Fruit fly (Drosophila melanogaster): Measurements from ENCODE around the gene Ald2.

DNA sequence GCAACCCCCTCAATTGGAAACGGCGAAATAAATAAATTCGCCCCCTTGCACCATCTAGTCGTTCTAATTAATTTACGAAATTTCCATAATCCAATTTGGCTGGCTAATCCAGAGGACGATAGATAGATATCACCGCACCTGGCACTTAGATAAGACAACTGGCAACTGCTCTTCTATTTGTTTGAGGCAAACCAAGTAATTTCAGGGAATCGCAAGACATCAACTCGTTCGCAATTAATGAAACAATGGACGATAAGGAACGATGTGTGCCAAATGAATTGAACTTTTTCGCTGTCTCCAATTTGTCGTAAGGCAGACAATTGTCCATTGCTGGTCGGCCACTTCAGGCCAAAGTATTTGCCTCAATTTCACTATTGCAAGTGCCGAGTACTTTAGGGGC is 51.2 kb downstream of the Ald2 start:
- no peak for TF ChIP-seq pdm3 (GFP tag; optimal IDR thresholded peaks at IDR 0.05)
- TF ChIP-seq Sox102F (GFP tag; optimal IDR thresholded peaks at IDR 0.05): no peak
- TF ChIP-seq CG8319 (GFP tag; optimal IDR thresholded peaks at IDR 0.05): no peak
- no peak for TF ChIP-seq Gug (GFP tag; IDR thresholded peaks at IDR 0.05)
- TF ChIP-seq Sox15 (GFP tag; optimal IDR thresholded peaks at IDR 0.05): no peak
- no peak for TF ChIP-seq CG16779 (tag; optimal IDR thresholded peaks at IDR 0.05)
- no peak for TF ChIP-seq CG7368 (GFP tag; optimal IDR thresholded peaks at IDR 0.05)
- TF ChIP-seq CG9139 (GFP tag; optimal IDR thresholded peaks at IDR 0.05): no peak
- no peak for TF ChIP-seq CG10669 (GFP tag; optimal IDR thresholded peaks at IDR 0.05)
- TF ChIP-seq fd59A (GFP tag; optimal IDR thresholded peaks at IDR 0.05): no peak
